Worm (Caenorhabditis elegans): ENCODE data around the gene gpd-2.
A peak's percentile ranks its signal among the peaks of the same experiment; 100 is the strongest.

ce11 chrX:3108603-3109002 lies 5.9 kb downstream of the gpd-2 start:
- TF ChIP-seq mdl-1 (tag; optimal IDR thresholded peaks at IDR 0.05) (peak in 1 of 2 experiments; percentile 79), snpc-4 (tag; optimal IDR thresholded peaks at IDR 0.05) (no peak), aha-1 (tag; optimal IDR thresholded peaks at IDR 0.05) (no peak)
